Worm (Caenorhabditis elegans): ENCODE data around the gene fbxa-188.

ce11 chrV:17352827-17353373 lies 8.2 kb upstream of the fbxa-188 start, which contains the start of the genes fbxa-134 and F47H4.2:
- TF ChIP-seq skn-1 (tag; optimal IDR thresholded peaks at IDR 0.05) (no peak), aly-2 (tag; optimal IDR thresholded peaks at IDR 0.05) (no peak), fos-1 (tag; optimal IDR thresholded peaks at IDR 0.05) (no peak), unc-130 (tag; optimal IDR thresholded peaks at IDR 0.05) (no peak)

Data from whole organism, L1 larva.